Fruit fly (Drosophila melanogaster): Measurements from ENCODE around the gene PGAP5.

Gene PGAP5

dm6 chr2L:8233571-8233970, 34.9 kb downstream of the PGAP5 start (continued):
- TF ChIP-seq CG17568 (GFP tag; optimal IDR thresholded peaks at IDR 0.05): no peak
- no peak for TF ChIP-seq CG11247 (GFP tag; IDR thresholded peaks at IDR 0.05)
- no peak for TF ChIP-seq Dref (GFP tag; IDR thresholded peaks at IDR 0.05)
- peak; percentile 92; the same call in 3 of the 4 replicates for TF ChIP-seq chinmo (GFP tag; IDR thresholded peaks at IDR 0.05; ENCODE audit: partially characterized antibody)
- TF ChIP-seq caup (GFP tag; optimal IDR thresholded peaks at IDR 0.05; ENCODE audit: severe bottlenecking): peak; percentile 37
- TF ChIP-seq CG42726 (GFP tag; IDR thresholded peaks at IDR 0.05; ENCODE audit: partially characterized antibody): no peak
- TF ChIP-seq CG4707 (GFP tag; optimal IDR thresholded peaks at IDR 0.05): no peak
- no peak for TF ChIP-seq Doc3 (GFP tag; IDR thresholded peaks at IDR 0.05; ENCODE audit: partially characterized antibody)
- TF ChIP-seq CG12769 (tag; optimal IDR thresholded peaks at IDR 0.05): peak; percentile 12
- TF ChIP-seq CG10147 (GFP tag; optimal IDR thresholded peaks at IDR 0.05): peak; percentile 3
- TF ChIP-seq Dip3 (GFP tag; optimal IDR thresholded peaks at IDR 0.05): no peak
- no peak for TF ChIP-seq wor (GFP tag; IDR thresholded peaks at IDR 0.05)
- no peak for TF ChIP-seq ranshi (GFP tag; IDR thresholded peaks at IDR 0.05)
- TF ChIP-seq crp (GFP tag; optimal IDR thresholded peaks at IDR 0.05): no peak
- no peak for TF ChIP-seq B-H2 (GFP tag; optimal IDR thresholded peaks at IDR 0.05)
- no peak for TF ChIP-seq HHEX (GFP tag; optimal IDR thresholded peaks at IDR 0.05)
- TF ChIP-seq BtbVII (GFP tag; optimal IDR thresholded peaks at IDR 0.05): peak; percentile 30
- TF ChIP-seq CG6654 (GFP tag; optimal IDR thresholded peaks at IDR 0.05): no peak
- no peak for TF ChIP-seq nmo (GFP tag; optimal IDR thresholded peaks at IDR 0.05)
- no peak for TF ChIP-seq CG14441 (GFP tag; IDR thresholded peaks at IDR 0.05)
- no peak for TF ChIP-seq danr (GFP tag; IDR thresholded peaks at IDR 0.05)
- peak; percentile 22 for TF ChIP-seq sug (tag; optimal IDR thresholded peaks at IDR 0.05)
- TF ChIP-seq hb (GFP tag; IDR thresholded peaks at IDR 0.05; ENCODE audit: partially characterized antibody): no peak
- peak; percentile 47; the same call in 1 of the 2 replicates for TF ChIP-seq crol (GFP tag; IDR thresholded peaks at IDR 0.05)
- no peak for TF ChIP-seq C15 (GFP tag; IDR thresholded peaks at IDR 0.05)
- TF ChIP-seq D19A (tag; optimal IDR thresholded peaks at IDR 0.05): no peak
- no peak for TF ChIP-seq CG6813 (GFP tag; optimal IDR thresholded peaks at IDR 0.05)
- TF ChIP-seq CG1529 (GFP tag; optimal IDR thresholded peaks at IDR 0.05): no peak
- peak; percentile 23 for TF ChIP-seq CG7987 (GFP tag; optimal IDR thresholded peaks at IDR 0.05)
- TF ChIP-seq Bdp1 (GFP tag; optimal IDR thresholded peaks at IDR 0.05): no peak
- peak; percentile 48 for TF ChIP-seq CG10543 (GFP tag; optimal IDR thresholded peaks at IDR 0.05)
- TF ChIP-seq ftz-f1 (GFP tag; optimal IDR thresholded peaks at IDR 0.05): no peak
- TF ChIP-seq lab (GFP tag; optimal IDR thresholded peaks at IDR 0.05): peak; percentile 26
- no peak for TF ChIP-seq luna (GFP tag; optimal IDR thresholded peaks at IDR 0.05)
- TF ChIP-seq gce (GFP tag; IDR thresholded peaks at IDR 0.05): no peak
- TF ChIP-seq CG31365 (tag; optimal IDR thresholded peaks at IDR 0.05): no peak

- no peak for TF ChIP-seq Fer3 (tag; optimal IDR thresholded peaks at IDR 0.05)
- TF ChIP-seq CG3281 (GFP tag; optimal IDR thresholded peaks at IDR 0.05): peak; percentile 5
- no peak for TF ChIP-seq CG15601 (tag; optimal IDR thresholded peaks at IDR 0.05)
- no peak for TF ChIP-seq CG30403 (GFP tag; optimal IDR thresholded peaks at IDR 0.05)
- no peak for TF ChIP-seq cas (GFP tag; IDR thresholded peaks at IDR 0.05)
- TF ChIP-seq sob (GFP tag; IDR thresholded peaks at IDR 0.05): no peak
- no peak for TF ChIP-seq CG18619 (GFP tag; optimal IDR thresholded peaks at IDR 0.05)
- TF ChIP-seq jigr1 (GFP tag; IDR thresholded peaks at IDR 0.05): no peak
- TF ChIP-seq Drgx (GFP tag; IDR thresholded peaks at IDR 0.05): no peak
- TF ChIP-seq Xrp1 (GFP tag; IDR thresholded peaks at IDR 0.05): no peak
- TF ChIP-seq mam (GFP tag; optimal IDR thresholded peaks at IDR 0.05): no peak
- TF ChIP-seq CG10654 (GFP tag; optimal IDR thresholded peaks at IDR 0.05): no peak
- peak; percentile 96 for TF ChIP-seq sd (tag; optimal IDR thresholded peaks at IDR 0.05)
- TF ChIP-seq fu2 (GFP tag; optimal IDR thresholded peaks at IDR 0.05): no peak
- no peak for TF ChIP-seq CG12659 (GFP tag; optimal IDR thresholded peaks at IDR 0.05)
- no peak for TF ChIP-seq disco-r (GFP tag; optimal IDR thresholded peaks at IDR 0.05)
These were observed 40.5 kb downstream of the PGAP5 start for dm6 chr2L:8239032-8239650.
